In the genomic region with DNA sequence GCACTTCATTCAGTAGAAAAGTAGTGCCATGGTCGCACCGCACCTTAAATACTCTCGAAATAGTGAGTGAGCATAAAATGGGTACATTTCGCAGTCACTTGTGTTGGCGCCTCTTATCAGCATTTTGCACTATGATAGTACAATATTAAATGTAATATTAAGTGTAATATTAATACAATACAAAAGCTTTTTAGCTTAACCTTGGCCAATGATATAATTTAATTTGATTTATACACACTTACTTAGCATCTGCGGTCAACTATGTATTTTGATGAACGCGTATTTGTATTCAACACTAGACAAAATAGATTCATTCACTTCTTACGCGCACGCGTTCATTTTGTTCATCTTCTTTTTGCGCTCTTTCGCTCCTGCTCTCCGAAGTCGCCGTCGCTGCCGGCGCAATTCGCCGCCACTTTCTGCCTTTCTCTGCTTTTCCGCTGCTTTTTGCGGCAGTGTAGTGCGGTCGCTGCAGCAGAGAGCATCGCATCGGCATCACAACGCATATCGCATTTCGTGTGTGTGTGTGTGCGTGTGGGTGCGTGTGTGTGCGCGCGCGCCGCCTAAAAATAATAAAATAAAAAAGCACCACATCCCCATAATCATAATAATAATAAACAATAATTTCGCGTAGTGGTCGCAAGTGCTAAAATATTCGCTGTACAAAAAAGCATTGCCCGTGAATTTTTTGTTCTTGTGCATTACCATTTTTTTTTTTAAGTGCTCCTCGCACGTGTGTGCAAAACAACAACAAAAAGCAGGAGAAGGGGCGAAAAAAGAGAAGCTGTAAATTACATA, we compare ENCODE assay signal across 1 fruit fly cellular context.
TF ChIP-seq lines count a peak whose summit lies in the region.

No protein-coding gene starts in this region.

TF ChIP-seq in whole organism, embryonic, 481 proteins besides CTCF, POLR2A, EP300 and RAD21 (continued from another document and continues in another):
- no peak for TF ChIP-seq CG12769 (tag; optimal IDR thresholded peaks at IDR 0.05; lab: Kevin White, UChicago)
- TF ChIP-seq ham (GFP tag; IDR thresholded peaks at IDR 0.05; lab: Robert Waterston, UW) = no peak
- TF ChIP-seq ab (GFP tag; optimal IDR thresholded peaks at IDR 0.05; lab: Kevin White, UChicago) = no peak
- TF ChIP-seq az2 (GFP tag; optimal IDR thresholded peaks at IDR 0.05; lab: Kevin White, UChicago) = peak; percentile 31
- TF ChIP-seq YL-1 (GFP tag; optimal IDR thresholded peaks at IDR 0.05; lab: Kevin White, UChicago) = no peak
- TF ChIP-seq CG3163 (GFP tag; optimal IDR thresholded peaks at IDR 0.05; lab: Kevin White, UChicago) = no peak
- no peak for TF ChIP-seq Scr (GFP tag; IDR thresholded peaks at IDR 0.05; lab: Robert Waterston, UW; ENCODE audit: partially characterized antibody)
- no peak for TF ChIP-seq Camta (GFP tag; optimal IDR thresholded peaks at IDR 0.05; lab: Kevin White, UChicago)
- peak; percentile 66 for TF ChIP-seq cwo (GFP tag; optimal IDR thresholded peaks at IDR 0.05; lab: Kevin White, UChicago)
- TF ChIP-seq Optix (GFP tag; IDR thresholded peaks at IDR 0.05; lab: Robert Waterston, UW) = 0 out of 3 replicates have a peak, but pooled peaks have one; percentile 38
- no peak for TF ChIP-seq CG13624 (GFP tag; optimal IDR thresholded peaks at IDR 0.05; lab: Kevin White, UChicago)
- no peak for TF ChIP-seq crol (GFP tag; IDR thresholded peaks at IDR 0.05; lab: Robert Waterston, UW)
- TF ChIP-seq Dip3 (GFP tag; optimal IDR thresholded peaks at IDR 0.05; lab: Kevin White, UChicago) = no peak
- TF ChIP-seq al (GFP tag; IDR thresholded peaks at IDR 0.05; lab: Robert Waterston, UW) = no peak
- TF ChIP-seq lmd (GFP tag; IDR thresholded peaks at IDR 0.05; lab: Robert Waterston, UW) = peak; percentile 35; the same call in 1 of the 2 replicates
- peak; percentile 13; the same call in 1 of the 2 replicates for TF ChIP-seq ranshi (GFP tag; IDR thresholded peaks at IDR 0.05; lab: Robert Waterston, UW)
- TF ChIP-seq Xrp1 (GFP tag; IDR thresholded peaks at IDR 0.05; lab: Robert Waterston, UW) = peak; percentile 18; the same call in 1 of the 2 replicates
- no peak for TF ChIP-seq CG11560 (tag; IDR thresholded peaks at IDR 0.05; lab: Robert Waterston, UW)
- no peak for TF ChIP-seq eyg (GFP tag; optimal IDR thresholded peaks at IDR 0.05; lab: Kevin White, UChicago)
- TF ChIP-seq Hand (GFP tag; optimal IDR thresholded peaks at IDR 0.05; lab: Kevin White, UChicago) = no peak
- no peak for TF ChIP-seq ap (GFP tag; IDR thresholded peaks at IDR 0.05; lab: Robert Waterston, UW)
- TF ChIP-seq CG15479 (GFP tag; optimal IDR thresholded peaks at IDR 0.05; lab: Kevin White, UChicago) = no peak
- no peak for TF ChIP-seq CG7357 (GFP tag; IDR thresholded peaks at IDR 0.05; lab: Robert Waterston, UW)
- no peak for TF ChIP-seq exex (tag; optimal IDR thresholded peaks at IDR 0.05; lab: Kevin White, UChicago)
- peak; percentile 21 for TF ChIP-seq CG17385 (GFP tag; optimal IDR thresholded peaks at IDR 0.05; lab: Kevin White, UChicago)
- peak; percentile 19 for TF ChIP-seq odd (GFP tag; optimal IDR thresholded peaks at IDR 0.05; lab: Kevin White, UChicago)
- no peak for TF ChIP-seq zen (tag; optimal IDR thresholded peaks at IDR 0.05; lab: Kevin White, UChicago)
- TF ChIP-seq CG17361 (GFP tag; IDR thresholded peaks at IDR 0.05; lab: Robert Waterston, UW) = peak; percentile 69; the same call in 2 of the 3 replicates
- no peak for TF ChIP-seq Opbp (GFP tag; IDR thresholded peaks at IDR 0.05; lab: Robert Waterston, UW; ENCODE audit: partially characterized antibody)
- TF ChIP-seq CHES-1-like (GFP tag; optimal IDR thresholded peaks at IDR 0.05; lab: Kevin White, UChicago) = no peak
- no peak for TF ChIP-seq CG7928 (GFP tag; optimal IDR thresholded peaks at IDR 0.05; lab: Kevin White, UChicago)
- TF ChIP-seq mld (GFP tag; IDR thresholded peaks at IDR 0.05; lab: Robert Waterston, UW; ENCODE audit: partially characterized antibody) = 0 out of 3 replicates have a peak, but pooled peaks have one; percentile 29
- peak; percentile 65; the same call in 2 of the 3 replicates for TF ChIP-seq ci (GFP tag; IDR thresholded peaks at IDR 0.05; lab: Robert Waterston, UW)
- no peak for TF ChIP-seq Dll (GFP tag; IDR thresholded peaks at IDR 0.05; lab: Robert Waterston, UW; ENCODE audit: partially characterized antibody)
- TF ChIP-seq peb (GFP tag; IDR thresholded peaks at IDR 0.05; lab: Robert Waterston, UW) = no peak
- TF ChIP-seq CG12236 (GFP tag; optimal IDR thresholded peaks at IDR 0.05; lab: Kevin White, UChicago) = no peak
- no peak for TF ChIP-seq corto (GFP tag; optimal IDR thresholded peaks at IDR 0.05; lab: Kevin White, UChicago)
- no peak for TF ChIP-seq pum (GFP tag; optimal IDR thresholded peaks at IDR 0.05; lab: Kevin White, UChicago)
- peak; percentile 47 for TF ChIP-seq CG10366 (GFP tag; IDR thresholded peaks at IDR 0.05; lab: Robert Waterston, UW)
- TF ChIP-seq CrebB (tag; optimal IDR thresholded peaks at IDR 0.05; lab: Kevin White, UChicago) = no peak
- peak in 1 of 3 experiments; percentile 9 for TF ChIP-seq lola (GFP tag; optimal IDR thresholded peaks at IDR 0.05; lab: Kevin White, UChicago)
- TF ChIP-seq disco-r (GFP tag; optimal IDR thresholded peaks at IDR 0.05; lab: Kevin White, UChicago) = no peak
- peak; percentile 44 for TF ChIP-seq Ptx1 (GFP tag; IDR thresholded peaks at IDR 0.05; lab: Robert Waterston, UW)
- TF ChIP-seq Pdp1 (GFP tag; optimal IDR thresholded peaks at IDR 0.05; lab: Kevin White, UChicago) = no peak
- TF ChIP-seq CG17829 (tag; optimal IDR thresholded peaks at IDR 0.05; lab: Kevin White, UChicago) = no peak
- no peak for TF ChIP-seq CG8765 (GFP tag; IDR thresholded peaks at IDR 0.05; lab: Robert Waterston, UW)
- TF ChIP-seq Dek (tag; optimal IDR thresholded peaks at IDR 0.05; lab: Kevin White, UChicago) = peak; percentile 14
- TF ChIP-seq fd3F (GFP tag; optimal IDR thresholded peaks at IDR 0.05; lab: Kevin White, UChicago) = no peak
- no peak for TF ChIP-seq Stat92E (GFP tag; optimal IDR thresholded peaks at IDR 0.05; lab: Kevin White, UChicago)
- peak; percentile 16 for TF ChIP-seq abd-A (tag; optimal IDR thresholded peaks at IDR 0.05; lab: Kevin White, UChicago)
- TF ChIP-seq CG16779 (GFP tag; IDR thresholded peaks at IDR 0.05; lab: Robert Waterston, UW) = no peak
- peak; percentile 50 for TF ChIP-seq Hmr (GFP tag; optimal IDR thresholded peaks at IDR 0.05; lab: Kevin White, UChicago)
- TF ChIP-seq bcd (GFP tag; optimal IDR thresholded peaks at IDR 0.05; lab: Kevin White, UChicago) = peak; percentile 47
- TF ChIP-seq CG17359 (tag; optimal IDR thresholded peaks at IDR 0.05; lab: Kevin White, UChicago) = peak; percentile 39
- TF ChIP-seq CG43689 (GFP tag; IDR thresholded peaks at IDR 0.05; lab: Robert Waterston, UW) = peak; percentile 35; the same call in 1 of the 2 replicates
- TF ChIP-seq CG11398 (GFP tag; optimal IDR thresholded peaks at IDR 0.05; lab: Kevin White, UChicago) = no peak
- TF ChIP-seq CG3407 (GFP tag; optimal IDR thresholded peaks at IDR 0.05; lab: Kevin White, UChicago) = peak; percentile 7
- TF ChIP-seq CG8089 (GFP tag; optimal IDR thresholded peaks at IDR 0.05; lab: Kevin White, UChicago) = no peak
- peak; percentile 32; the same call in 1 of the 2 replicates for TF ChIP-seq CG6689 (GFP tag; IDR thresholded peaks at IDR 0.05; lab: Robert Waterston, UW)
- TF ChIP-seq psq (GFP tag; optimal IDR thresholded peaks at IDR 0.05; lab: Kevin White, UChicago) = no peak
- TF ChIP-seq dpn (GFP tag; optimal IDR thresholded peaks at IDR 0.05; lab: Kevin White, UChicago) = peak in 1 of 2 experiments; percentile 15
- TF ChIP-seq Hmx (GFP tag; optimal IDR thresholded peaks at IDR 0.05; lab: Kevin White, UChicago) = no peak
- TF ChIP-seq CG9797 (GFP tag; optimal IDR thresholded peaks at IDR 0.05; lab: Kevin White, UChicago) = no peak
- TF ChIP-seq CG15073 (GFP tag; optimal IDR thresholded peaks at IDR 0.05; lab: Kevin White, UChicago) = no peak
- peak; percentile 22 for TF ChIP-seq slou (GFP tag; optimal IDR thresholded peaks at IDR 0.05; lab: Kevin White, UChicago)
- TF ChIP-seq CG2202 (tag; optimal IDR thresholded peaks at IDR 0.05; lab: Kevin White, UChicago) = no peak
- TF ChIP-seq CG31441 (GFP tag; IDR thresholded peaks at IDR 0.05; lab: Robert Waterston, UW) = peak; percentile 41
- TF ChIP-seq CG17612 (GFP tag; IDR thresholded peaks at IDR 0.05; lab: Robert Waterston, UW) = no peak
- peak; percentile 38 for TF ChIP-seq HHEX (GFP tag; optimal IDR thresholded peaks at IDR 0.05; lab: Kevin White, UChicago)
- no peak for TF ChIP-seq gsb (GFP tag; IDR thresholded peaks at IDR 0.05; lab: Robert Waterston, UW)
- TF ChIP-seq CG13123 (GFP tag; optimal IDR thresholded peaks at IDR 0.05; lab: Kevin White, UChicago) = no peak
- TF ChIP-seq CG15514 (GFP tag; optimal IDR thresholded peaks at IDR 0.05; lab: Kevin White, UChicago) = no peak
- TF ChIP-seq CG4617 (GFP tag; optimal IDR thresholded peaks at IDR 0.05; lab: Kevin White, UChicago; ENCODE audit: borderline replicate concordance) = no peak
- no peak for TF ChIP-seq CG6175 (GFP tag; IDR thresholded peaks at IDR 0.05; lab: Robert Waterston, UW)
- TF ChIP-seq vnd (GFP tag; IDR thresholded peaks at IDR 0.05; lab: Robert Waterston, UW; ENCODE audit: partially characterized antibody) = no peak
- TF ChIP-seq insv (GFP tag; optimal IDR thresholded peaks at IDR 0.05; lab: Kevin White, UChicago) = no peak
- TF ChIP-seq Ets65A (GFP tag; lab: Kevin White, UChicago) = peak; percentile 58
- no peak for TF ChIP-seq CG9727 (GFP tag; optimal IDR thresholded peaks at IDR 0.05; lab: Kevin White, UChicago)
- TF ChIP-seq dm (GFP tag; optimal IDR thresholded peaks at IDR 0.05; lab: Kevin White, UChicago) = peak; percentile 14
- no peak for TF ChIP-seq nerfin-1 (tag; optimal IDR thresholded peaks at IDR 0.05; lab: Kevin White, UChicago)
- TF ChIP-seq CG1647 (GFP tag; optimal IDR thresholded peaks at IDR 0.05; lab: Kevin White, UChicago) = no peak
- no peak for TF ChIP-seq BtbVII (GFP tag; optimal IDR thresholded peaks at IDR 0.05; lab: Kevin White, UChicago)
- TF ChIP-seq Vsx1 (GFP tag; optimal IDR thresholded peaks at IDR 0.05; lab: Kevin White, UChicago) = no peak
- TF ChIP-seq CG4328 (GFP tag; optimal IDR thresholded peaks at IDR 0.05; lab: Kevin White, UChicago) = no peak
- TF ChIP-seq CG17912 (GFP tag; optimal IDR thresholded peaks at IDR 0.05; lab: Kevin White, UChicago) = no peak
- TF ChIP-seq CG15696 (tag; optimal IDR thresholded peaks at IDR 0.05; lab: Kevin White, UChicago) = no peak
- no peak for TF ChIP-seq nerfin-2 (GFP tag; IDR thresholded peaks at IDR 0.05; lab: Robert Waterston, UW; ENCODE audit: partially characterized antibody)
- no peak for TF ChIP-seq twi (tag; optimal IDR thresholded peaks at IDR 0.05; lab: Kevin White, UChicago)
- no peak for TF ChIP-seq Mad (GFP tag; optimal IDR thresholded peaks at IDR 0.05; lab: Kevin White, UChicago)
- peak; percentile 46 to 65 for TF ChIP-seq Trl (optimal IDR thresholded peaks at IDR 0.05; lab: Kevin White, UChicago)
- TF ChIP-seq Trl (GFP tag; optimal IDR thresholded peaks at IDR 0.05; lab: Kevin White, UChicago) = no peak
- no peak for TF ChIP-seq CG1529 (GFP tag; optimal IDR thresholded peaks at IDR 0.05; lab: Kevin White, UChicago)
- peak; percentile 42; the same call in 1 of the 2 replicates for TF ChIP-seq sens-2 (GFP tag; IDR thresholded peaks at IDR 0.05; lab: Robert Waterston, UW)
- peak; percentile 39 for TF ChIP-seq CG4820 (GFP tag; optimal IDR thresholded peaks at IDR 0.05; lab: Kevin White, UChicago)
- TF ChIP-seq CG10565 (GFP tag; optimal IDR thresholded peaks at IDR 0.05; lab: Kevin White, UChicago) = no peak
- peak; percentile 52; the same call in 1 of the 2 replicates for TF ChIP-seq Bgb (GFP tag; IDR thresholded peaks at IDR 0.05; lab: Robert Waterston, UW; ENCODE audit: partially characterized antibody)
- TF ChIP-seq pros (GFP tag; optimal IDR thresholded peaks at IDR 0.05; lab: Kevin White, UChicago) = no peak
- peak; percentile 85 for TF ChIP-seq Med (GFP tag; lab: Kevin White, UChicago)
- no peak for TF ChIP-seq CG34224 (GFP tag; IDR thresholded peaks at IDR 0.05; lab: Robert Waterston, UW; ENCODE audit: partially characterized antibody)
- no peak for TF ChIP-seq C15 (GFP tag; IDR thresholded peaks at IDR 0.05; lab: Robert Waterston, UW)
- peak; percentile 55 for TF ChIP-seq grau (tag; optimal IDR thresholded peaks at IDR 0.05; lab: Kevin White, UChicago)
- TF ChIP-seq ash1 (GFP tag; optimal IDR thresholded peaks at IDR 0.05; lab: Kevin White, UChicago) = no peak
- TF ChIP-seq Dad (GFP tag; optimal IDR thresholded peaks at IDR 0.05; lab: Kevin White, UChicago) = no peak
- TF ChIP-seq CG4424 (GFP tag; optimal IDR thresholded peaks at IDR 0.05; lab: Kevin White, UChicago) = peak; percentile 32
- TF ChIP-seq sr (GFP tag; IDR thresholded peaks at IDR 0.05; lab: Robert Waterston, UW) = peak; percentile 27; the same call in 1 of the 3 replicates
- TF ChIP-seq CG2889 (GFP tag; IDR thresholded peaks at IDR 0.05; lab: Robert Waterston, UW) = peak; percentile 18; the same call in 1 of the 3 replicates
- TF ChIP-seq sug (tag; optimal IDR thresholded peaks at IDR 0.05; lab: Kevin White, UChicago) = peak; percentile 4
- TF ChIP-seq ERR (GFP tag; optimal IDR thresholded peaks at IDR 0.05; lab: Kevin White, UChicago) = no peak
- TF ChIP-seq CG7271 (tag; optimal IDR thresholded peaks at IDR 0.05; lab: Kevin White, UChicago) = no peak
- TF ChIP-seq h (optimal IDR thresholded peaks at IDR 0.05; lab: Kevin White, UChicago) = no peak
- TF ChIP-seq esg (GFP tag; conservative IDR thresholded peaks at IDR 0.05; lab: Robert Waterston, UW) = peak; percentile 30; the same call in 1 of the 2 replicates
- no peak for TF ChIP-seq dati (GFP tag; IDR thresholded peaks at IDR 0.05; lab: Robert Waterston, UW)
- TF ChIP-seq HmgD (GFP tag; optimal IDR thresholded peaks at IDR 0.05; lab: Kevin White, UChicago) = no peak
- no peak for TF ChIP-seq Neu2 (GFP tag; optimal IDR thresholded peaks at IDR 0.05; lab: Kevin White, UChicago; ENCODE audit: borderline replicate concordance)
- peak; percentile 23 for TF ChIP-seq E2f1 (GFP tag; IDR thresholded peaks at IDR 0.05; lab: Robert Waterston, UW)
- TF ChIP-seq btn (GFP tag; optimal IDR thresholded peaks at IDR 0.05; lab: Kevin White, UChicago) = no peak
- TF ChIP-seq CG18011 (GFP tag; optimal IDR thresholded peaks at IDR 0.05; lab: Kevin White, UChicago) = no peak
- no peak for TF ChIP-seq CG16815 (GFP tag; optimal IDR thresholded peaks at IDR 0.05; lab: Kevin White, UChicago)
- TF ChIP-seq Six4 (GFP tag; optimal IDR thresholded peaks at IDR 0.05; lab: Kevin White, UChicago) = peak; percentile 17
- TF ChIP-seq TFAM (GFP tag; optimal IDR thresholded peaks at IDR 0.05; lab: Kevin White, UChicago) = no peak
- TF ChIP-seq CG2129 (GFP tag; IDR thresholded peaks at IDR 0.05; lab: Robert Waterston, UW; ENCODE audit: partially characterized antibody) = no peak
- 0 out of 3 replicates have a peak, but pooled peaks have one; percentile 54 for TF ChIP-seq z (GFP tag; IDR thresholded peaks at IDR 0.05; lab: Robert Waterston, UW)
